Worm (Caenorhabditis elegans) whole organism, L4/young adult: ENCODE data around the gene pept-2.

Experiments used
- dao-5 ChIP-seq: sonication (generic microtip); optimal IDR thresholded peaks from 2 replicates; lab custom pipeline; 2016; ENCODE audit warnings: missing genotype, missing genetic modification characterization, moderate library complexity, missing compliant biosample characterization
- him-1 ChIP-seq: sonication (generic microtip); optimal IDR thresholded peaks from 2 replicates; lab custom pipeline; 2016; ENCODE audit warnings: missing genotype, missing genetic modification reagents, missing genetic modification characterization, missing compliant biosample characterization

- no peak for TF ChIP-seq dao-5
- no peak for TF ChIP-seq him-1 (tag; lab: Kevin White, UChicago)
These were observed 35.8 kb upstream of the pept-2 start, which contains the start of gene T25B9.5 for ce11 chrIV:10754685-10755084.
